Worm (Caenorhabditis elegans): ENCODE measurements around the gene zim-3.

ce11 chrIV:10599983-10600382, 41.5 kb downstream of the zim-3 start, which contains the start of gene R09H10.1:
- TF ChIP-seq unc-86 (tag; optimal IDR thresholded peaks at IDR 0.05): no peak
- TF ChIP-seq sox-4 (tag; optimal IDR thresholded peaks at IDR 0.05): no peak
- TF ChIP-seq dmd-4 (tag; optimal IDR thresholded peaks at IDR 0.05; ENCODE audit: borderline replicate concordance): no peak
- no peak for TF ChIP-seq pha-2 (tag; optimal IDR thresholded peaks at IDR 0.05)
